Fruit fly (Drosophila melanogaster): Measurements from ENCODE around the gene Tom40.

- no peak for TF ChIP-seq rn (GFP tag; IDR thresholded peaks at IDR 0.05)
- no peak for TF ChIP-seq CG13204 (GFP tag; optimal IDR thresholded peaks at IDR 0.05)
- no peak for TF ChIP-seq CG15710 (tag; optimal IDR thresholded peaks at IDR 0.05)
- no peak for TF ChIP-seq Pif1A (GFP tag; optimal IDR thresholded peaks at IDR 0.05)
- TF ChIP-seq EcR (GFP tag; optimal IDR thresholded peaks at IDR 0.05), result no peak
- TF ChIP-seq gl (tag; optimal IDR thresholded peaks at IDR 0.05), result no peak
- TF ChIP-seq CG10348 (GFP tag; IDR thresholded peaks at IDR 0.05), result no peak
- no peak for TF ChIP-seq CG8159 (tag; optimal IDR thresholded peaks at IDR 0.05)
Observed at dm6 chrX:7715433-7715832, 21.3 kb upstream of the Tom40 start.
